Worm (Caenorhabditis elegans): ENCODE measurements around the gene flp-1.

ce11 chrIV:9095553-9095952 lies 49.0 kb upstream of the flp-1 start, which contains the start of gene icln-1:
- TF ChIP-seq ceh-19 (GFP tag; optimal IDR thresholded peaks at IDR 0.05), result no peak
- no peak for TF ChIP-seq lin-11 (tag; optimal IDR thresholded peaks at IDR 0.05)
- no peak for TF ChIP-seq fkh-10 (GFP tag; optimal IDR thresholded peaks at IDR 0.05)
- TF ChIP-seq ceh-34 (tag; optimal IDR thresholded peaks at IDR 0.05), result no peak
- no peak for TF ChIP-seq eyg-1 (tag; optimal IDR thresholded peaks at IDR 0.05)
- TF ChIP-seq ama-1 (optimal IDR thresholded peaks at IDR 0.05), result no peak
- no peak for TF ChIP-seq pha-4 (tag; optimal IDR thresholded peaks at IDR 0.05)

All from whole organism, late embryonic.